Worm (Caenorhabditis elegans) whole organism, L2 larva: ENCODE results near the gene egl-5.

Experiments used
- C34F6.9 ChIP-seq: fragments of 150-350 bp; optimal IDR thresholded peaks from 2 replicates; lab custom pipeline; 2014; ENCODE audit warnings: missing biosample characterization, missing genetic modification characterization
- F13H6.1 ChIP-seq: sonication (generic microtip); optimal IDR thresholded peaks from 2 replicates; lab custom pipeline; 2016; ENCODE audit warnings: missing genetic modification characterization, missing compliant biosample characterization
- R02D3.7 ChIP-seq: fragments of 150-350 bp; optimal IDR thresholded peaks from 2 replicates; lab custom pipeline; 2014; ENCODE audit warnings: missing biosample characterization, missing genetic modification characterization
- Y55F3AM.14 ChIP-seq: fragments of 200-800 bp; sonication (Bioruptor generic); optimal IDR thresholded peaks from 2 replicates; lab custom pipeline; 2018; ENCODE audit warnings: mild to moderate bottlenecking, missing genetic modification characterization, missing compliant biosample characterization
- ZK546.5 ChIP-seq: sonication (generic microtip); optimal IDR thresholded peaks from 2 replicates; lab custom pipeline; 2017; ENCODE audit warnings: missing biosample characterization, missing genetic modification characterization
- alr-1 ChIP-seq: fragments of 150-350 bp; optimal IDR thresholded peaks from 2 replicates; lab custom pipeline; 2014; ENCODE audit warnings: missing biosample characterization, missing genetic modification characterization
- aly-2 ChIP-seq: fragments of 150-350 bp; optimal IDR thresholded peaks from 2 replicates; lab custom pipeline; 2014; ENCODE audit warnings: missing biosample characterization, missing genetic modification characterization
- ama-1 ChIP-seq: fragments of 150-350 bp; optimal IDR thresholded peaks from 2 replicates; lab custom pipeline; 2018; ENCODE audit warnings: inconsistent platforms
- blmp-1 ChIP-seq: sonication (generic microtip); optimal IDR thresholded peaks from 2 replicates; lab custom pipeline; 2017; ENCODE audit warnings: missing genetic modification characterization, mild to moderate bottlenecking, missing compliant biosample characterization, antibody characterized with exemption, moderate library complexity; ENCODE audit not compliant: insufficient read depth
- ceh-16 ChIP-seq: fragments of 150-350 bp; optimal IDR thresholded peaks from 2 replicates; lab custom pipeline; 2014; ENCODE audit warnings: missing biosample characterization, missing genetic modification characterization
- ceh-82 ChIP-seq: fragments of 150-350 bp; optimal IDR thresholded peaks from 2 replicates; lab custom pipeline; 2014; ENCODE audit warnings: missing biosample characterization, missing genetic modification characterization
- crh-2 ChIP-seq: sonication (generic microtip); optimal IDR thresholded peaks from 2 replicates; lab custom pipeline; 2017; ENCODE audit warnings: missing biosample characterization, missing genetic modification characterization
- dmd-4 ChIP-seq: sonication (generic microtip); optimal IDR thresholded peaks from 2 replicates; lab custom pipeline; 2017; ENCODE audit warnings: missing biosample characterization, missing genetic modification characterization
- egl-27 ChIP-seq: sonication (generic microtip); optimal IDR thresholded peaks from 3 replicates; lab custom pipeline; 2017; ENCODE audit warnings: missing biosample characterization, missing genetic modification reagents, missing genetic modification characterization
- elt-1 ChIP-seq: fragments of 150-350 bp; optimal IDR thresholded peaks from 2 replicates; lab custom pipeline; 2014; ENCODE audit warnings: missing biosample characterization, missing genetic modification characterization
- elt-3 ChIP-seq: sonication (generic microtip); optimal IDR thresholded peaks from 2 replicates; lab custom pipeline; 2017; ENCODE audit warnings: missing biosample characterization, missing genetic modification characterization
- fos-1 ChIP-seq: fragments of 150-350 bp; optimal IDR thresholded peaks from 2 replicates; lab custom pipeline; 2014; ENCODE audit warnings: missing biosample characterization, missing genetic modification characterization
- gmeb-1 ChIP-seq: fragments of 150-350 bp; optimal IDR thresholded peaks from 2 replicates; lab custom pipeline; 2014; ENCODE audit warnings: missing biosample characterization, missing genetic modification characterization
- lin-11 ChIP-seq: fragments of 150-350 bp; sonication (generic microtip); optimal IDR thresholded peaks from 2 replicates; lab custom pipeline; 2014; ENCODE audit warnings: missing biosample characterization, missing genetic modification characterization, inconsistent platforms, mixed read lengths
- lin-13 ChIP-seq: fragments of 150-350 bp; optimal IDR thresholded peaks from 2 replicates; lab custom pipeline; 2014; ENCODE audit warnings: missing biosample characterization, missing genetic modification reagents, missing genetic modification characterization
- lin-39 ChIP-seq: fragments of 150-350 bp; optimal IDR thresholded peaks from 2 replicates; lab custom pipeline; 2014; ENCODE audit warnings: missing biosample characterization, missing genetic modification reagents, missing genetic modification characterization
- lsy-2 ChIP-seq, 2 experiments: fragments of 150-350 bp in 1 of 2; sonication (generic microtip) in 1 of 2; optimal IDR thresholded peaks; 2 replicates each; lab custom pipeline; 2014 to 2017; ENCODE audit warnings: missing biosample characterization in 2 of 2, missing genetic modification characterization in 2 of 2
- mab-5 ChIP-seq: fragments of 150-350 bp; optimal IDR thresholded peaks from 2 replicates; lab custom pipeline; 2014; ENCODE audit warnings: missing biosample characterization, missing genetic modification characterization
- mbf-1 ChIP-seq: sonication (generic microtip); optimal IDR thresholded peaks from 2 replicates; lab custom pipeline; 2017; ENCODE audit warnings: missing biosample characterization, missing genetic modification characterization
- mdl-1 ChIP-seq, 2 experiments: fragments of 150-350 bp in 1 of 2; sonication (generic microtip) in 1 of 2; optimal IDR thresholded peaks; 2 replicates each; lab custom pipeline; 2017; ENCODE audit warnings: missing biosample characterization in 2 of 2, missing genetic modification characterization in 2 of 2
- nhr-10 ChIP-seq: sonication (generic microtip); optimal IDR thresholded peaks from 2 replicates; lab custom pipeline; 2017; ENCODE audit warnings: missing biosample characterization, missing genetic modification characterization
- nhr-11 ChIP-seq: fragments of 150-350 bp; optimal IDR thresholded peaks from 2 replicates; lab custom pipeline; 2014; ENCODE audit warnings: missing biosample characterization, missing genetic modification characterization
- nhr-129 ChIP-seq: fragments of 150-350 bp; optimal IDR thresholded peaks from 2 replicates; lab custom pipeline; 2014; ENCODE audit warnings: missing biosample characterization, missing genetic modification characterization
- nhr-21 ChIP-seq: fragments of 150-350 bp; optimal IDR thresholded peaks from 2 replicates; lab custom pipeline; 2014; ENCODE audit warnings: missing biosample characterization, missing genetic modification characterization
- nhr-23 ChIP-seq: fragments of 150-350 bp; optimal IDR thresholded peaks from 2 replicates; lab custom pipeline; 2014; ENCODE audit warnings: missing biosample characterization, missing genetic modification reagents, missing genetic modification characterization
- nhr-237 ChIP-seq: fragments of 150-350 bp; optimal IDR thresholded peaks from 2 replicates; lab custom pipeline; 2014; ENCODE audit warnings: missing biosample characterization, missing genetic modification characterization
- nhr-25 ChIP-seq: fragments of 150-350 bp; sonication (generic microtip); optimal IDR thresholded peaks from 3 replicates; lab custom pipeline; 2014; ENCODE audit warnings: missing biosample characterization, missing genetic modification characterization
- nhr-6 ChIP-seq: fragments of 150-350 bp; optimal IDR thresholded peaks from 2 replicates; lab custom pipeline; 2014; ENCODE audit warnings: missing biosample characterization, missing genetic modification characterization
- nhr-77 ChIP-seq: fragments of 150-350 bp; optimal IDR thresholded peaks from 2 replicates; lab custom pipeline; 2014; ENCODE audit warnings: missing biosample characterization, missing genetic modification characterization
- peb-1 ChIP-seq: fragments of 150-350 bp; optimal IDR thresholded peaks from 2 replicates; lab custom pipeline; 2014; ENCODE audit warnings: missing biosample characterization, missing genetic modification characterization
- sem-4 ChIP-seq: fragments of 150-350 bp; optimal IDR thresholded peaks from 2 replicates; lab custom pipeline; 2014; ENCODE audit warnings: missing biosample characterization, missing genetic modification reagents, missing genetic modification characterization
- skn-1 ChIP-seq: sonication (generic microtip); optimal IDR thresholded peaks from 2 replicates; lab custom pipeline; 2017; ENCODE audit warnings: missing biosample characterization, missing genetic modification characterization
- sma-3 ChIP-seq: sonication (generic microtip); optimal IDR thresholded peaks from 2 replicates; lab custom pipeline; 2016; ENCODE audit warnings: missing genetic modification reagents, missing genetic modification characterization, missing compliant biosample characterization
- sma-9 ChIP-seq, 2 experiments: fragments of 150-350 bp in 1 of 2; sonication (generic microtip) in 1 of 2; optimal IDR thresholded peaks; 2 replicates each; lab custom pipeline; 2014 to 2016; ENCODE audit warnings: missing genetic modification characterization in 2 of 2, mild to moderate bottlenecking in 1 of 2, missing biosample characterization in 1 of 2, missing compliant biosample characterization in 1 of 2, missing genetic modification reagents in 1 of 2, moderate library complexity in 1 of 2
- snpc-4 ChIP-seq: fragments of 150-350 bp; optimal IDR thresholded peaks from 2 replicates; lab custom pipeline; 2014; ENCODE audit warnings: missing biosample characterization, missing genetic modification characterization
- unc-39 ChIP-seq: fragments of 150-350 bp; optimal IDR thresholded peaks from 2 replicates; lab custom pipeline; 2014; ENCODE audit warnings: missing biosample characterization, missing genetic modification characterization
- unc-55 ChIP-seq: fragments of 150-350 bp; sonication (generic microtip); optimal IDR thresholded peaks from 3 replicates; lab custom pipeline; 2014; ENCODE audit warnings: missing biosample characterization, missing genetic modification reagents, missing genetic modification characterization
- unc-62 ChIP-seq: fragments of 150-350 bp; optimal IDR thresholded peaks from 2 replicates; lab custom pipeline; 2014; ENCODE audit warnings: missing biosample characterization, missing genetic modification reagents, missing genetic modification characterization
- zag-1 ChIP-seq: fragments of 150-350 bp; optimal IDR thresholded peaks from 2 replicates; lab custom pipeline; 2014; ENCODE audit warnings: missing biosample characterization, missing genetic modification characterization
- ztf-1 ChIP-seq: fragments of 200-800 bp; sonication (Bioruptor generic); conservative IDR thresholded peaks from 2 replicates; pipeline ENCODE4 v1.3.6; 2022; ENCODE audit warnings: missing genetic modification characterization, missing compliant biosample characterization
- ztf-11 ChIP-seq: sonication (generic microtip); optimal IDR thresholded peaks from 2 replicates; lab custom pipeline; 2017; ENCODE audit warnings: missing biosample characterization, missing genetic modification characterization
- ztf-4 ChIP-seq: fragments of 150-350 bp; optimal IDR thresholded peaks from 2 replicates; lab custom pipeline; 2014; ENCODE audit warnings: missing biosample characterization, missing genetic modification characterization

egl-5 gene

DNA sequence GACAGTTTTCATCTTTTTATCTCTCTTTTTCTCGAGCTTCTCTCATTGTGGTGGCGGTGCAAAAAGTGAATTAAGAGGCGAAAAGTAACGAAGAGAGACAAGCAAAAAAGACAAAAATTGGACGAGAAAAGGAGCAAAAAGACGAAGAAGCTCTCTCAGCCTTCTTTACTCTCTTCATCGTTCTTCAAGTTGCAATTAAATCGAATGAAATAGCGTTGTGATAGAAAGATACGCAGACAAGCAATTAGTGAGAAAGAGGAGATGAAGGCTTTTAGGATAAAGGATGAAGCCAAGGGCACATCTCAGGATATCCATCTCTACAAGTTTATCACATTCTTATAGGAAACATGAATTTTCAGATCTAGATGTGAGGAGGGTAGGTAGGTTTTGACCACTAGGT, 34.0 kb downstream of the egl-5 start:
- TF ChIP-seq fos-1 (tag; lab: Kevin White, UChicago): no peak
- TF ChIP-seq alr-1: no peak
- TF ChIP-seq zag-1 (tag; lab: Kevin White, UChicago): no peak
- TF ChIP-seq lsy-2 (tag; optimal IDR thresholded peaks at IDR 0.05; lab: Kevin White, UChicago): peak in 1 of 2 experiments; percentile 17
- no peak for TF ChIP-seq sem-4 (tag; lab: Kevin White, UChicago)
- TF ChIP-seq nhr-129 (tag; lab: Kevin White, UChicago): peak; percentile 31
- TF ChIP-seq sma-9 (GFP tag; optimal IDR thresholded peaks at IDR 0.05; lab: Kevin White, UChicago): peak; percentile 9
- no peak for TF ChIP-seq sma-9 (tag; optimal IDR thresholded peaks at IDR 0.05; lab: Kevin White, UChicago)
- TF ChIP-seq C34F6.9 (tag; lab: Kevin White, UChicago): peak; percentile 50
- peak; percentile 25 for TF ChIP-seq lin-39 (tag; lab: Kevin White, UChicago)
- TF ChIP-seq mbf-1 (tag; lab: Kevin White, UChicago): no peak
- no peak for TF ChIP-seq aly-2
- TF ChIP-seq nhr-6: no peak
- TF ChIP-seq lin-11 (tag; lab: Kevin White, UChicago): no peak
- no peak for TF ChIP-seq blmp-1 (tag; lab: Kevin White, UChicago)
- TF ChIP-seq elt-1 (tag; lab: Kevin White, UChicago): no peak
- TF ChIP-seq nhr-237 (tag; lab: Kevin White, UChicago): no peak
- TF ChIP-seq F13H6.1 (tag; lab: Kevin White, UChicago): no peak
- no peak for TF ChIP-seq snpc-4
- TF ChIP-seq ZK546.5 (tag; lab: Kevin White, UChicago): no peak

DNA sequence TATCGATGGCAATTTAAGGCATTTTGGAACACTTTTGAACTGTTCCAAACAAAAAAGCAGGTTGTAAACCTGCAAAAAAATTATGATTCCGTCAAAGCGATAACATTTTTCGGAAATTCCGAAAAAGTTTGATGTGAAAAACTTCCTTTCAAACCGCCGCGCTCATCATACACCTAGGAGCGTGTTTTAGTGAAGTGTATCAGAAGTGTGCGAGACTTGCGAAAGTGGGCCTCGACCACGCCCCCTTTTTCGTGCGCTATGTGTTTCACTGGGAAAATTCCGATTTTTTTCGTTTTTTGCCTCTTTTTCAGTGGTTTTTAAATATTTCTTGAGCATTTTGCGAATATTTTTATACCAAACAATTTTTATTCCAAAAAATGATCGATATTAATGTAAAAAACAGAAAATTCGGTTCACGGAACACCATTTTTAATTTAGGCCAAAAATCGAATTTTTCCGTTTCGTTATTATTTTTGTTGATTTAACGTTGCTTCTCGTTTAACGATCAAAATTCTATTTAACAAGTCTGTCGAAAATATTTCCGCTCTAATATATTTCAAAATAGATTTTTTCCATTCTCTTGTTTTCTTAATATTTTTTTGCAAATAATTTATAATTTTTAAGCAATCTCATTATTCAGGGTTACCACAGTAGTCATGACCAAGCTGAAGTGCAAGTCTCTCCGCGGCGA, 40.5 kb downstream of the egl-5 start, which contains the start of gene rpl-35:
TSS of gene rpl-35 (plus strand) at position 641 of the 691 bp plus-strand sequence.
- TF ChIP-seq nhr-23 (tag; lab: Kevin White, UChicago) (peak; percentile 15), nhr-237 (tag; lab: Kevin White, UChicago) (peak; percentile 94), elt-1 (tag; lab: Kevin White, UChicago) (peak; percentile 69), snpc-4 (peak; percentile 93), crh-2 (tag; lab: Kevin White, UChicago) (peak; percentile 100), ztf-4 (tag; lab: Kevin White, UChicago) (peak; percentile 100), ZK546.5 (tag; lab: Kevin White, UChicago) (peak; percentile 94), unc-39 (tag; lab: Kevin White, UChicago) (peak; percentile 20), ceh-16 (tag; lab: Kevin White, UChicago) (peak; percentile 100), nhr-25 (tag; lab: Kevin White, UChicago) (peak; percentile 100), nhr-10 (tag; lab: Kevin White, UChicago) (peak; percentile 94), ama-1 (lab: Kevin White, UChicago) (peak; percentile 93), dmd-4 (tag; lab: Kevin White, UChicago) (peak; percentile 71), zag-1 (tag; lab: Kevin White, UChicago) (peak; percentile 99), fos-1 (tag; lab: Kevin White, UChicago) (peak; percentile 99), nhr-129 (tag; lab: Kevin White, UChicago) (peak; percentile 99), sma-3 (GFP tag; lab: Kevin White, UChicago) (peak; percentile 100), egl-27 (peak; percentile 99), Y55F3AM.14 (GFP tag; lab: Kevin White, UChicago) (peak; percentile 99), gmeb-1 (tag; lab: Kevin White, UChicago) (peak; percentile 100), lin-13 (peak; percentile 99), ceh-82 (peak; percentile 98), alr-1 (no peak), lin-39 (tag; lab: Kevin White, UChicago) (peak; percentile 90), blmp-1 (tag; lab: Kevin White, UChicago) (peak; percentile 97), lsy-2 (tag; optimal IDR thresholded peaks at IDR 0.05; lab: Kevin White, UChicago) (peak; percentile 98 to 99), unc-62 (GFP tag; lab: Kevin White, UChicago) (peak; percentile 96), ztf-1 (0 out of 2 replicates have a peak, but pooled peaks have one; percentile 86), nhr-11 (peak; percentile 82), sma-9 (GFP tag; optimal IDR thresholded peaks at IDR 0.05; lab: Kevin White, UChicago) (peak; percentile 99), sma-9 (tag; optimal IDR thresholded peaks at IDR 0.05; lab: Kevin White, UChicago) (peak; percentile 16), sem-4 (tag; lab: Kevin White, UChicago) (peak; percentile 100), C34F6.9 (tag; lab: Kevin White, UChicago) (peak; percentile 100), unc-55 (GFP tag; lab: Kevin White, UChicago) (peak; percentile 100), mbf-1 (tag; lab: Kevin White, UChicago) (peak; percentile 66), nhr-6 (peak; percentile 100), F13H6.1 (tag; lab: Kevin White, UChicago) (peak; percentile 100), nhr-77 (peak; percentile 94), peb-1 (tag; lab: Kevin White, UChicago) (peak; percentile 52), skn-1 (tag; lab: Kevin White, UChicago) (peak; percentile 98), mdl-1 (tag; optimal IDR thresholded peaks at IDR 0.05; lab: Kevin White, UChicago) (peak; percentile 51 to 96), lin-11 (tag; lab: Kevin White, UChicago) (peak; percentile 100), aly-2 (no peak), R02D3.7 (tag; lab: Kevin White, UChicago) (peak; percentile 88), mab-5 (tag; lab: Kevin White, UChicago) (peak; percentile 98), ztf-11 (tag; lab: Kevin White, UChicago) (peak; percentile 76), elt-3 (tag; lab: Kevin White, UChicago) (no peak), nhr-21 (peak; percentile 100)
